Fruit fly (Drosophila melanogaster): ENCODE measurements around the gene SmE.

The SmE gene

DNA sequence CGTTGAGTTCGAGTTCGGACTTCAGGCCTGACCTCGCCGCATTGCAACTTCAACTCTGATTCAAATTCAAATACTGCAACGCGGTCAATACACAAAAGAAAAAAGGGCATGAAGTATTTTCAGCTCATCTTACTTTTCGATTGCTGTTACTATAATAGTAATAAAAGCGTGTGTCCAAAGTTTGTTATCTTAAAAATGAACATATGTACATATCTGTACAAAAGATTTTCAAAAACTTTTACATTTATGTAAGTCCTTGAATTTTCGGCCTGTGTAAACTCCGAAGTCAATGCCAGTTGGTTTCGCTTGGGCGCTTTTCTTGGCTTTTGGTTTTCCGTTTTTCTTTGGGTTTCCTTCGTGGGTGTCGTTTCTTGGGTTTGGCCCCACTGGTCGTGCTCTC is 33.5 kb upstream of the SmE start (continued):
- TF ChIP-seq esn (GFP tag; optimal IDR thresholded peaks at IDR 0.05) = peak; percentile 9
- no peak for TF ChIP-seq CG9139 (GFP tag; optimal IDR thresholded peaks at IDR 0.05)
- TF ChIP-seq lz (GFP tag; optimal IDR thresholded peaks at IDR 0.05) = peak; percentile 1
- no peak for TF ChIP-seq svp (GFP tag)
- peak; percentile 48 for TF ChIP-seq CG4318 (GFP tag; optimal IDR thresholded peaks at IDR 0.05)
- TF ChIP-seq CG11762 (GFP tag; optimal IDR thresholded peaks at IDR 0.05; ENCODE audit: insufficient read depth) = no peak
- TF ChIP-seq dsx (GFP tag; optimal IDR thresholded peaks at IDR 0.05; ENCODE audit: poor library complexity, severe bottlenecking) = no peak

- TF ChIP-seq CG8119 (GFP tag; IDR thresholded peaks at IDR 0.05) (peak; percentile 92), CG3919 (GFP tag; optimal IDR thresholded peaks at IDR 0.05) (peak; percentile 78), Sox15 (GFP tag; optimal IDR thresholded peaks at IDR 0.05) (peak; percentile 95), CG6163 (GFP tag; IDR thresholded peaks at IDR 0.05) (peak; percentile 93), CG10631 (GFP tag; optimal IDR thresholded peaks at IDR 0.05) (peak; percentile 93), CG4318 (GFP tag; optimal IDR thresholded peaks at IDR 0.05) (peak; percentile 76), salr (GFP tag; optimal IDR thresholded peaks at IDR 0.05) (peak; percentile 74 to 90), Ets96B (tag; optimal IDR thresholded peaks at IDR 0.05) (peak; percentile 78), Lpt (GFP tag; optimal IDR thresholded peaks at IDR 0.05) (peak; percentile 86), fd59A (GFP tag; optimal IDR thresholded peaks at IDR 0.05) (peak; percentile 90), CG10669 (GFP tag; optimal IDR thresholded peaks at IDR 0.05) (peak; percentile 67), CG9139 (GFP tag; optimal IDR thresholded peaks at IDR 0.05) (peak; percentile 36), CG6792 (GFP tag; optimal IDR thresholded peaks at IDR 0.05) (peak; percentile 96), CG8632 (GFP tag; optimal IDR thresholded peaks at IDR 0.05) (peak; percentile 93), Hr39 (GFP tag; optimal IDR thresholded peaks at IDR 0.05) (peak; percentile 97), OdsH (GFP tag; optimal IDR thresholded peaks at IDR 0.05) (peak; percentile 95), acj6 (GFP tag; optimal IDR thresholded peaks at IDR 0.05) (peak; percentile 97), esn (GFP tag; optimal IDR thresholded peaks at IDR 0.05) (peak; percentile 95), net (GFP tag; optimal IDR thresholded peaks at IDR 0.05) (peak; percentile 88), Hr4 (GFP tag; optimal IDR thresholded peaks at IDR 0.05) (peak; percentile 82), fkh (GFP tag; optimal IDR thresholded peaks at IDR 0.05) (no peak), cyc (GFP tag; optimal IDR thresholded peaks at IDR 0.05) (peak; percentile 86), CG6854 (GFP tag; optimal IDR thresholded peaks at IDR 0.05) (peak; percentile 86), Sox102F (GFP tag; optimal IDR thresholded peaks at IDR 0.05) (peak; percentile 89), Met (GFP tag; optimal IDR thresholded peaks at IDR 0.05) (peak; percentile 93), CG6276 (GFP tag; optimal IDR thresholded peaks at IDR 0.05) (peak; percentile 46), Gug (GFP tag; IDR thresholded peaks at IDR 0.05) (peak; percentile 72), CG11902 (GFP tag; optimal IDR thresholded peaks at IDR 0.05) (peak; percentile 90), Eip75B (GFP tag; optimal IDR thresholded peaks at IDR 0.05) (peak; percentile 94), CG6808 (GFP tag; optimal IDR thresholded peaks at IDR 0.05) (peak; percentile 70), CG8319 (GFP tag; optimal IDR thresholded peaks at IDR 0.05) (peak; percentile 76), lz (GFP tag; optimal IDR thresholded peaks at IDR 0.05) (peak; percentile 95), CG3032 (tag; optimal IDR thresholded peaks at IDR 0.05) (peak; percentile 67), CG31627 (GFP tag; optimal IDR thresholded peaks at IDR 0.05) (peak; percentile 97), svp (GFP tag) (peak; percentile 91), Smox (GFP tag; optimal IDR thresholded peaks at IDR 0.05) (peak; percentile 93), CG11294 (GFP tag; IDR thresholded peaks at IDR 0.05) (peak; percentile 69), Eip93F (GFP tag; optimal IDR thresholded peaks at IDR 0.05) (peak; percentile 78), CG34406 (GFP tag; optimal IDR thresholded peaks at IDR 0.05) (peak; percentile 95), dac (GFP tag; optimal IDR thresholded peaks at IDR 0.05) (peak; percentile 58), Blimp-1 (GFP tag; optimal IDR thresholded peaks at IDR 0.05) (peak; percentile 53), fd85E (GFP tag; optimal IDR thresholded peaks at IDR 0.05) (peak; percentile 46), topi (GFP tag; optimal IDR thresholded peaks at IDR 0.05) (peak; percentile 76), spab (GFP tag; optimal IDR thresholded peaks at IDR 0.05) (peak; percentile 67), eg (GFP tag; IDR thresholded peaks at IDR 0.05) (peak; percentile 87), achi (GFP tag; optimal IDR thresholded peaks at IDR 0.05) (peak; percentile 95), Hr38 (GFP tag; optimal IDR thresholded peaks at IDR 0.05) (no peak), Sox14 (GFP tag; optimal IDR thresholded peaks at IDR 0.05) (peak; percentile 94)
Observed at dm6 chr2L:7916368-7916767, 31.1 kb upstream of the SmE start.
